Worm (Caenorhabditis elegans): ENCODE results near the gene sra-32.

sra-32 gene

ce11 chrII:4525185-4525584 lies 6.6 kb downstream of the sra-32 start:
- no peak for TF ChIP-seq peb-1 (tag; optimal IDR thresholded peaks at IDR 0.05)
- TF ChIP-seq nhr-12 (tag; optimal IDR thresholded peaks at IDR 0.05): no peak
- no peak for TF ChIP-seq unc-62 (GFP tag; optimal IDR thresholded peaks at IDR 0.05)
- TF ChIP-seq F13H6.1 (tag; optimal IDR thresholded peaks at IDR 0.05): no peak
- TF ChIP-seq ama-1 (optimal IDR thresholded peaks at IDR 0.05): no peak
- TF ChIP-seq nhr-23 (tag; optimal IDR thresholded peaks at IDR 0.05): no peak
- TF ChIP-seq lin-11 (tag; optimal IDR thresholded peaks at IDR 0.05): no peak
- no peak for TF ChIP-seq unc-39 (tag; optimal IDR thresholded peaks at IDR 0.05)
- TF ChIP-seq fos-1 (tag; optimal IDR thresholded peaks at IDR 0.05): no peak
- TF ChIP-seq mab-5 (tag; optimal IDR thresholded peaks at IDR 0.05): no peak
- no peak for TF ChIP-seq elt-1 (tag; optimal IDR thresholded peaks at IDR 0.05)
- TF ChIP-seq nhr-11 (tag; optimal IDR thresholded peaks at IDR 0.05): no peak

ce11 chrII:4523122-4523672 lies 8.6 kb downstream of the sra-32 start, which contains the start of the genes B0304.4 and B0304.2:
Gene B0304.4 (minus strand): TSS chrII:4523222.
Gene B0304.2 (plus strand): TSS chrII:4523622.
- TF ChIP-seq nhr-12 (tag; optimal IDR thresholded peaks at IDR 0.05) (no peak), nhr-6 (tag; optimal IDR thresholded peaks at IDR 0.05) (no peak), mab-5 (tag; optimal IDR thresholded peaks at IDR 0.05) (no peak), ztf-4 (tag; optimal IDR thresholded peaks at IDR 0.05) (no peak), sem-4 (tag; optimal IDR thresholded peaks at IDR 0.05) (no peak), lin-39 (tag; optimal IDR thresholded peaks at IDR 0.05) (no peak), nhr-21 (tag; optimal IDR thresholded peaks at IDR 0.05) (no peak), R02D3.7 (tag; optimal IDR thresholded peaks at IDR 0.05) (no peak)

DNA sequence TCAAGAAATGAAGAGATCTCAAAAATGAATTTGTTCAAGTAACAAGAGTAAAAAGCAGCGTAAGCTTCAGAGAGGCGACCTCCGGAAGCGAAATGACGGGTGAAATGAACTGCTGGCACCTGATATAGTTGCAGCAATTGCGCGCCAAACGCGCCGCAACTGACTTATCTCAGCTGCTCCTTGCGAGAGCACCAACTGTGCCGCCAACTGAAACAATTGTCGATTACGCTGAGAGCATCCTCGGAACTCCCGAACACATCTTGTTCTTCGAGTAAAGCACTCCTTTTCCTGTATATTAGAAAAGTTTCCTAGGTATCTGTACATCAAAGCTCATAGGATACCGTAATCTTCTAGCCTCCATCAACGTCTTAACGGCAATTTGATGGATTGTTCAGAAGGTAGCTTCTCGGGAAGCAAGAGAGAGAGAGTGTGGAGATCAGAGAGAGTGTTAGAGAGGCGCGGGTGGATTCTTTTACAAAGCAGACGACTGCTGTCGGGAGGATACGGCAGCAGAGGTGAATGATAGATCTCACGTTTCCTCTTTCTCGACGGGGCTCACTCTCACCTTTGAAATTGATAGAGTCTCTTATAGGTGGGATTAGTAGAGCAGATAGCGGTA lies 11.7 kb downstream of the sra-32 start:
- TF ChIP-seq nhr-6 (tag; optimal IDR thresholded peaks at IDR 0.05): no peak
- peak in 1 of 2 experiments; percentile 45 for TF ChIP-seq lsy-2 (tag; optimal IDR thresholded peaks at IDR 0.05)
- TF ChIP-seq C34F6.9 (tag; optimal IDR thresholded peaks at IDR 0.05): no peak
- TF ChIP-seq nhr-10 (tag; optimal IDR thresholded peaks at IDR 0.05): no peak
- no peak for TF ChIP-seq ZK546.5 (tag; optimal IDR thresholded peaks at IDR 0.05)
- TF ChIP-seq F13H6.1 (tag; optimal IDR thresholded peaks at IDR 0.05): peak; percentile 32
- TF ChIP-seq lin-11 (tag; optimal IDR thresholded peaks at IDR 0.05): no peak
- no peak for TF ChIP-seq fos-1 (tag; optimal IDR thresholded peaks at IDR 0.05)

ce11 chrII:4518300-4518907 lies 13.4 kb downstream of the sra-32 start, which contains the start of gene hlh-1:
Gene hlh-1 (plus strand): TSS chrII:4518574.
- TF ChIP-seq nhr-11 (tag; optimal IDR thresholded peaks at IDR 0.05) (no peak), nhr-25 (tag; optimal IDR thresholded peaks at IDR 0.05) (no peak), mbf-1 (tag; optimal IDR thresholded peaks at IDR 0.05) (no peak), mdl-1 (tag; optimal IDR thresholded peaks at IDR 0.05) (no peak), ceh-82 (tag; optimal IDR thresholded peaks at IDR 0.05) (no peak), alr-1 (tag; optimal IDR thresholded peaks at IDR 0.05) (no peak), nhr-77 (tag; optimal IDR thresholded peaks at IDR 0.05) (no peak), lin-13 (GFP tag; optimal IDR thresholded peaks at IDR 0.05) (no peak), unc-62 (GFP tag; optimal IDR thresholded peaks at IDR 0.05) (no peak), fos-1 (tag; optimal IDR thresholded peaks at IDR 0.05) (no peak), egl-27 (tag; optimal IDR thresholded peaks at IDR 0.05) (no peak), nhr-12 (tag; optimal IDR thresholded peaks at IDR 0.05) (no peak), ztf-1 (GFP tag; conservative IDR thresholded peaks at IDR 0.05) (no peak), gmeb-1 (tag; optimal IDR thresholded peaks at IDR 0.05) (no peak), aly-2 (tag; optimal IDR thresholded peaks at IDR 0.05) (no peak), unc-39 (tag; optimal IDR thresholded peaks at IDR 0.05) (no peak), sem-4 (tag; optimal IDR thresholded peaks at IDR 0.05) (no peak), C34F6.9 (tag; optimal IDR thresholded peaks at IDR 0.05) (peak; percentile 0), snpc-4 (tag; optimal IDR thresholded peaks at IDR 0.05) (no peak), nhr-23 (tag; optimal IDR thresholded peaks at IDR 0.05) (no peak), mab-5 (tag; optimal IDR thresholded peaks at IDR 0.05) (no peak), lin-39 (tag; optimal IDR thresholded peaks at IDR 0.05) (no peak), R02D3.7 (tag; optimal IDR thresholded peaks at IDR 0.05) (no peak), nhr-10 (tag; optimal IDR thresholded peaks at IDR 0.05) (no peak), F13H6.1 (tag; optimal IDR thresholded peaks at IDR 0.05) (peak; percentile 71), elt-1 (tag; optimal IDR thresholded peaks at IDR 0.05) (no peak), nhr-129 (tag; optimal IDR thresholded peaks at IDR 0.05) (peak; percentile 66), lin-11 (tag; optimal IDR thresholded peaks at IDR 0.05) (no peak), peb-1 (tag; optimal IDR thresholded peaks at IDR 0.05) (no peak), zag-1 (tag; optimal IDR thresholded peaks at IDR 0.05) (no peak), dmd-4 (tag; optimal IDR thresholded peaks at IDR 0.05) (no peak), ztf-11 (tag; optimal IDR thresholded peaks at IDR 0.05) (no peak), Y55F3AM.14 (GFP tag; optimal IDR thresholded peaks at IDR 0.05) (no peak), ceh-16 (tag; optimal IDR thresholded peaks at IDR 0.05) (no peak), ztf-4 (tag; optimal IDR thresholded peaks at IDR 0.05) (peak; percentile 4), lsy-2 (tag; optimal IDR thresholded peaks at IDR 0.05) (peak; percentile 16 to 83), blmp-1 (tag; optimal IDR thresholded peaks at IDR 0.05; ENCODE audit: insufficient read depth) (no peak), elt-3 (tag; optimal IDR thresholded peaks at IDR 0.05) (no peak), unc-55 (GFP tag; optimal IDR thresholded peaks at IDR 0.05) (no peak)
